Worm (Caenorhabditis elegans) whole organism, L1 larva: ENCODE results near the gene R02D5.10.

Source experiments
- C34B4.2 ChIP-seq: sonication (generic microtip); optimal IDR thresholded peaks from 2 replicates; lab custom pipeline; 2017; ENCODE audit warnings: mild to moderate bottlenecking, missing genetic modification characterization, missing compliant biosample characterization
- F16B12.6 ChIP-seq: fragments of 150-350 bp; optimal IDR thresholded peaks from 2 replicates; lab custom pipeline; 2014; ENCODE audit warnings: missing biosample characterization, missing genetic modification characterization
- aha-1 ChIP-seq: fragments of 150-350 bp; optimal IDR thresholded peaks from 2 replicates; lab custom pipeline; 2014; ENCODE audit warnings: missing biosample characterization, missing genetic modification characterization
- alr-1 ChIP-seq: fragments of 200-800 bp; sonication (Bioruptor generic); optimal IDR thresholded peaks from 2 replicates; lab custom pipeline; 2018; ENCODE audit warnings: borderline replicate concordance, mild to moderate bottlenecking, missing genetic modification characterization, missing compliant biosample characterization
- blmp-1 ChIP-seq: fragments of 150-350 bp; optimal IDR thresholded peaks from 2 replicates; lab custom pipeline; 2014; ENCODE audit warnings: missing biosample characterization, missing genetic modification characterization
- ceh-8 ChIP-seq: fragments of 200-800 bp; sonication (Bioruptor generic); optimal IDR thresholded peaks from 2 replicates; lab custom pipeline; 2018; ENCODE audit warnings: mild to moderate bottlenecking, missing genetic modification characterization, moderate library complexity, missing compliant biosample characterization
- ceh-82 ChIP-seq, 3 experiments: fragments of 150-350 bp in 1 of 3; sonication (generic microtip) in 2 of 3; optimal IDR thresholded peaks; 2 replicates each; lab custom pipeline; 2014 to 2017; ENCODE audit warnings: missing biosample characterization in 3 of 3, missing genetic modification characterization in 3 of 3
- ceh-88 ChIP-seq: fragments of 200-800 bp; sonication (Bioruptor generic); IDR thresholded peaks from 2 replicates; pipeline ENCODE4 v1.3.6; 2022; ENCODE audit warnings: missing genetic modification characterization, missing compliant biosample characterization
- efl-3 ChIP-seq: fragments of 200-800 bp; sonication (Bioruptor generic); optimal IDR thresholded peaks from 2 replicates; lab custom pipeline; 2018; ENCODE audit warnings: mild to moderate bottlenecking, missing genetic modification characterization, missing compliant biosample characterization
- egl-27 ChIP-seq, 2 experiments: fragments of 150-350 bp in 1 of 2; sonication (generic microtip); optimal IDR thresholded peaks; 3 replicates each; lab custom pipeline; 2017 to 2018; ENCODE audit warnings: missing biosample characterization in 2 of 2, missing genetic modification characterization in 2 of 2, missing genetic modification reagents in 2 of 2
- elt-2 ChIP-seq: sonication (generic microtip); optimal IDR thresholded peaks from 2 replicates; lab custom pipeline; 2016; ENCODE audit warnings: missing genetic modification characterization, mild to moderate bottlenecking, inconsistent platforms, missing compliant biosample characterization, missing genetic modification reagents
- elt-3 ChIP-seq, 6 experiments: fragments of 150-350 bp in 1 of 6; sonication (generic microtip); optimal IDR thresholded peaks; 2 replicates each; lab custom pipeline; 2017 to 2018; ENCODE audit warnings: missing biosample characterization in 6 of 6, missing genetic modification characterization in 6 of 6, inconsistent platforms in 1 of 6
- fkh-10 ChIP-seq: sonication (generic microtip); optimal IDR thresholded peaks from 2 replicates; lab custom pipeline; 2017; ENCODE audit warnings: missing biosample characterization, missing genetic modification reagents, missing genetic modification characterization
- fos-1 ChIP-seq: fragments of 150-350 bp; optimal IDR thresholded peaks from 2 replicates; lab custom pipeline; 2014; ENCODE audit warnings: missing biosample characterization, missing genetic modification characterization
- grh-1 ChIP-seq: fragments of 200-800 bp; sonication (Bioruptor generic); IDR thresholded peaks from 2 replicates; pipeline ENCODE4 v1.3.6; 2022; ENCODE audit warnings: missing genetic modification reagents, missing genetic modification characterization, missing compliant biosample characterization
- hlh-17 ChIP-seq: fragments of 200-800 bp; sonication (Bioruptor generic); optimal IDR thresholded peaks from 2 replicates; lab custom pipeline; 2018; ENCODE audit warnings: missing genetic modification characterization, mild to moderate bottlenecking, missing compliant biosample characterization, moderate library complexity, borderline replicate concordance
- hlh-4 ChIP-seq: sonication (generic microtip); optimal IDR thresholded peaks from 2 replicates; lab custom pipeline; 2016; ENCODE audit warnings: mild to moderate bottlenecking, missing genetic modification characterization, missing compliant biosample characterization
- lin-14 ChIP-seq: fragments of 200-800 bp; sonication (Bioruptor generic); optimal IDR thresholded peaks from 2 replicates; lab custom pipeline; 2018; ENCODE audit warnings: mild to moderate bottlenecking, missing genetic modification characterization, moderate library complexity, missing compliant biosample characterization
- lin-15B ChIP-seq: fragments of 150-350 bp; sonication (generic microtip); optimal IDR thresholded peaks from 3 replicates; lab custom pipeline; 2014; ENCODE audit warnings: missing biosample characterization, missing genetic modification characterization
- lin-39 ChIP-seq: fragments of 150-350 bp; optimal IDR thresholded peaks from 2 replicates; lab custom pipeline; 2014; ENCODE audit warnings: missing biosample characterization, missing genetic modification reagents, missing genetic modification characterization
- mdl-1 ChIP-seq, 2 experiments: fragments of 150-350 bp; optimal IDR thresholded peaks; 2 replicates each; lab custom pipeline; 2014 to 2017; ENCODE audit warnings: missing biosample characterization in 2 of 2, missing genetic modification characterization in 2 of 2, inconsistent platforms in 1 of 2
- mef-2 ChIP-seq: fragments of 150-350 bp; optimal IDR thresholded peaks from 2 replicates; lab custom pipeline; 2014; ENCODE audit warnings: missing biosample characterization, missing genetic modification characterization
- nhr-12 ChIP-seq: sonication (generic microtip); optimal IDR thresholded peaks from 2 replicates; lab custom pipeline; 2017; ENCODE audit warnings: missing biosample characterization, missing genetic modification characterization
- nhr-237 ChIP-seq: fragments of 150-350 bp; optimal IDR thresholded peaks from 2 replicates; lab custom pipeline; 2014; ENCODE audit warnings: missing biosample characterization, missing genetic modification characterization
- nhr-28 ChIP-seq: fragments of 150-350 bp; optimal IDR thresholded peaks from 2 replicates; lab custom pipeline; 2014; ENCODE audit warnings: missing biosample characterization, missing genetic modification characterization
- nhr-76 ChIP-seq: sonication (generic microtip); optimal IDR thresholded peaks from 2 replicates; lab custom pipeline; 2017; ENCODE audit warnings: missing biosample characterization, missing genetic modification characterization
- nhr-84 ChIP-seq: sonication (generic microtip); optimal IDR thresholded peaks from 2 replicates; lab custom pipeline; 2017; ENCODE audit warnings: missing biosample characterization, missing genetic modification characterization
- nhr-85 ChIP-seq: sonication (generic microtip); peaks from one replicate; lab custom pipeline; 2016; ENCODE audit warnings: missing genetic modification characterization, inconsistent platforms, missing compliant biosample characterization
- nhr-90 ChIP-seq: sonication (generic microtip); optimal IDR thresholded peaks from 2 replicates; lab custom pipeline; 2016; ENCODE audit warnings: mild to moderate bottlenecking, missing genetic modification characterization, missing compliant biosample characterization; ENCODE audit not compliant: poor library complexity
- pax-3 ChIP-seq: fragments of 200-800 bp; sonication (Bioruptor generic); optimal IDR thresholded peaks from 2 replicates; lab custom pipeline; 2018; ENCODE audit warnings: mild to moderate bottlenecking, missing genetic modification characterization, moderate library complexity, missing compliant biosample characterization
- pqm-1 ChIP-seq: sonication (generic microtip); optimal IDR thresholded peaks from 3 replicates; lab custom pipeline; 2017; ENCODE audit warnings: missing biosample characterization, missing genetic modification characterization
- rnt-1 ChIP-seq: sonication (generic microtip); optimal IDR thresholded peaks from 2 replicates; lab custom pipeline; 2016; ENCODE audit warnings: mild to moderate bottlenecking, missing genetic modification characterization, moderate library complexity, missing compliant biosample characterization
- skn-1 ChIP-seq: fragments of 150-350 bp; optimal IDR thresholded peaks from 2 replicates; lab custom pipeline; 2014; ENCODE audit warnings: missing biosample characterization, missing genetic modification characterization
- snpc-4 ChIP-seq: fragments of 150-350 bp; optimal IDR thresholded peaks from 2 replicates; lab custom pipeline; 2014; ENCODE audit warnings: missing biosample characterization, missing genetic modification characterization
- sptf-1 ChIP-seq: fragments of 150-350 bp; optimal IDR thresholded peaks from 2 replicates; lab custom pipeline; 2014; ENCODE audit warnings: missing biosample characterization, missing genetic modification characterization
- sup-37 ChIP-seq: fragments of 200-800 bp; sonication (Bioruptor generic); optimal IDR thresholded peaks from 2 replicates; lab custom pipeline; 2018; ENCODE audit warnings: mild to moderate bottlenecking, missing genetic modification characterization, missing compliant biosample characterization
- tbx-2 ChIP-seq: sonication (generic microtip); optimal IDR thresholded peaks from 2 replicates; lab custom pipeline; 2016; ENCODE audit warnings: missing genetic modification characterization, missing compliant biosample characterization
- tlp-1 ChIP-seq: fragments of 150-350 bp; optimal IDR thresholded peaks from 2 replicates; lab custom pipeline; 2014; ENCODE audit warnings: missing biosample characterization, missing genetic modification characterization
- unc-130 ChIP-seq: fragments of 150-350 bp; optimal IDR thresholded peaks from 2 replicates; lab custom pipeline; 2017; ENCODE audit warnings: missing biosample characterization, missing genetic modification characterization, inconsistent platforms
- unc-86 ChIP-seq: sonication (generic microtip); optimal IDR thresholded peaks from 2 replicates; lab custom pipeline; 2016; ENCODE audit warnings: missing genetic modification characterization, missing compliant biosample characterization
- unc-98 ChIP-seq: fragments of 200-800 bp; sonication (Bioruptor generic); IDR thresholded peaks from 2 replicates; pipeline ENCODE4 v1.3.6; 2022; ENCODE audit warnings: missing genetic modification characterization, missing compliant biosample characterization
- vab-15 ChIP-seq: sonication (generic microtip); optimal IDR thresholded peaks from 2 replicates; lab custom pipeline; 2017; ENCODE audit warnings: missing genotype, mild to moderate bottlenecking, missing genetic modification characterization, missing compliant biosample characterization
- xbp-1 ChIP-seq: sonication (generic microtip); optimal IDR thresholded peaks from 2 replicates; lab custom pipeline; 2016; ENCODE audit warnings: missing genetic modification characterization, missing compliant biosample characterization
- zip-4 ChIP-seq: fragments of 200-800 bp; sonication (Bioruptor generic); optimal IDR thresholded peaks from 2 replicates; lab custom pipeline; 2018; ENCODE audit warnings: mild to moderate bottlenecking, missing genetic modification characterization, moderate library complexity, missing compliant biosample characterization
- ztf-4 ChIP-seq: fragments of 150-350 bp; optimal IDR thresholded peaks from 2 replicates; lab custom pipeline; 2014; ENCODE audit warnings: missing biosample characterization, missing genetic modification characterization

The R02D5.10 gene

ce11 chrV:14504774-14505173 is 22.7 kb downstream of the R02D5.10 start (continued):
- no peak for TF ChIP-seq ceh-88
- no peak for TF ChIP-seq sptf-1
- no peak for TF ChIP-seq aha-1
- no peak for TF ChIP-seq grh-1 (GFP tag; lab: Robert Waterston, UW)
- no peak for TF ChIP-seq C34B4.2 (tag; lab: Kevin White, UChicago)
- no peak for TF ChIP-seq blmp-1
- no peak for TF ChIP-seq unc-130 (tag; lab: Kevin White, UChicago)
- no peak for TF ChIP-seq ceh-82 (tag; optimal IDR thresholded peaks at IDR 0.05; lab: Kevin White, UChicago)
- TF ChIP-seq elt-3 (tag; optimal IDR thresholded peaks at IDR 0.05; lab: Kevin White, UChicago): no peak
- TF ChIP-seq F16B12.6 (tag; lab: Kevin White, UChicago): no peak
- TF ChIP-seq zip-4 (GFP tag; lab: Kevin White, UChicago): no peak
- TF ChIP-seq skn-1: no peak
- no peak for TF ChIP-seq unc-86 (tag; lab: Kevin White, UChicago)
- no peak for TF ChIP-seq ceh-8 (GFP tag; lab: Kevin White, UChicago)
- TF ChIP-seq pax-3 (tag; lab: Kevin White, UChicago): peak; percentile 6
- TF ChIP-seq xbp-1: no peak

ce11 chrV:14505745-14506214 is 23.7 kb downstream of the R02D5.10 start:
- TF ChIP-seq mef-2 (tag; lab: Kevin White, UChicago) (no peak), mdl-1 (tag; optimal IDR thresholded peaks at IDR 0.05; lab: Kevin White, UChicago) (no peak), pqm-1 (tag; lab: Kevin White, UChicago) (peak; percentile 80), lin-14 (GFP tag; lab: Kevin White, UChicago) (peak; percentile 62), nhr-12 (tag; lab: Kevin White, UChicago) (no peak), elt-2 (tag; lab: Kevin White, UChicago) (peak; percentile 83), alr-1 (tag; lab: Kevin White, UChicago) (no peak), vab-15 (tag; lab: Kevin White, UChicago) (no peak), unc-98 (GFP tag; lab: Robert Waterston, UW) (no peak), tlp-1 (tag; lab: Kevin White, UChicago) (peak; percentile 31), hlh-4 (tag; lab: Kevin White, UChicago) (no peak), nhr-85 (peak; percentile 71), sup-37 (GFP tag; lab: Kevin White, UChicago) (no peak), elt-3 (tag; optimal IDR thresholded peaks at IDR 0.05; lab: Kevin White, UChicago) (peak in 1 of 6 experiments; percentile 25), unc-130 (tag; lab: Kevin White, UChicago) (no peak), tbx-2 (tag; lab: Kevin White, UChicago) (no peak), blmp-1 (peak; percentile 75), rnt-1 (tag; lab: Kevin White, UChicago) (no peak), efl-3 (GFP tag; lab: Kevin White, UChicago) (no peak), nhr-76 (tag; lab: Kevin White, UChicago) (no peak), ceh-88 (no peak)

- TF ChIP-seq unc-98 (GFP tag; lab: Robert Waterston, UW) (no peak), lin-39 (tag; lab: Kevin White, UChicago) (peak; percentile 18), aha-1 (no peak), tlp-1 (tag; lab: Kevin White, UChicago) (peak; percentile 89), ceh-88 (no peak), nhr-90 (no peak), C34B4.2 (tag; lab: Kevin White, UChicago) (no peak), nhr-84 (tag; lab: Kevin White, UChicago) (no peak), egl-27 (tag; optimal IDR thresholded peaks at IDR 0.05; lab: Kevin White, UChicago) (no peak), hlh-17 (GFP tag; lab: Kevin White, UChicago) (no peak), nhr-28 (tag; lab: Kevin White, UChicago) (no peak), unc-130 (tag; lab: Kevin White, UChicago) (no peak), lin-15B (no peak), rnt-1 (tag; lab: Kevin White, UChicago) (peak; percentile 43), ztf-4 (tag; lab: Kevin White, UChicago) (no peak), nhr-237 (tag; lab: Kevin White, UChicago) (no peak), zip-4 (GFP tag; lab: Kevin White, UChicago) (no peak), fkh-10 (no peak), snpc-4 (tag; lab: Kevin White, UChicago) (no peak), elt-2 (tag; lab: Kevin White, UChicago) (no peak), sup-37 (GFP tag; lab: Kevin White, UChicago) (no peak), fos-1 (tag; lab: Kevin White, UChicago) (no peak), unc-86 (tag; lab: Kevin White, UChicago) (no peak)
Measured at ce11 chrV:14506713-14507675, 24.9 kb downstream of the R02D5.10 start.
